Fruit fly (Drosophila melanogaster): Measurements from ENCODE around the gene Coq5.

Gene Coq5

DNA sequence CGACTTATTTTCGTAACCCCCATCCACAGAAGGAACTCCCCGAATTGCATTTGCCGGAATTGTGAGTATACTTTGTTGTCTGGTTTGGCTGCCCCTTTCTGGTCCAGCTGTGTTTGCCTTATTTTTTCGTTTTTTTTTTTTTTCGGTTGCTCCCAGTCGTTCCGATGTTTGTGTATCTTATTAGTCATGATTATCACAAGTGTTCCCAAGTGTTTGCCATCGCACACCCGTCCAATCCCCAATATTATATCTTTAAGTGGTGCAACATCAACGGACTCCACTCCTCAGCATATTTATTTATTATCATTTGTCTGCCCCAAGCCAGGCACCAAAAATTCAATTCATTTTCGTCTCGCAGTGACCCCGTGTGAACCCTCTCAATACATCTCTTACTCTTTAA is 34.9 kb upstream of the Coq5 start (continued):
- TF ChIP-seq woc (GFP tag; optimal IDR thresholded peaks at IDR 0.05) (no peak), CrebA (GFP tag; optimal IDR thresholded peaks at IDR 0.05; ENCODE audit: borderline replicate concordance) (no peak), sv (GFP tag; optimal IDR thresholded peaks at IDR 0.05) (no peak), tai (GFP tag; optimal IDR thresholded peaks at IDR 0.05) (no peak), OdsH (GFP tag; optimal IDR thresholded peaks at IDR 0.05) (peak; percentile 28), GATAd (GFP tag; optimal IDR thresholded peaks at IDR 0.05) (no peak), CG9705 (GFP tag; optimal IDR thresholded peaks at IDR 0.05) (no peak), Mio (GFP tag; optimal IDR thresholded peaks at IDR 0.05) (no peak), dl (GFP tag; optimal IDR thresholded peaks at IDR 0.05; ENCODE audit: insufficient read depth in 1 of 2, partially characterized antibody in 2 of 2) (no peak), Jra (GFP tag; optimal IDR thresholded peaks at IDR 0.05) (no peak), ey (GFP tag; optimal IDR thresholded peaks at IDR 0.05) (no peak), Vsx2 (GFP tag; optimal IDR thresholded peaks at IDR 0.05; ENCODE audit: partially characterized antibody) (no peak), Hr78 (GFP tag; optimal IDR thresholded peaks at IDR 0.05) (no peak)

DNA sequence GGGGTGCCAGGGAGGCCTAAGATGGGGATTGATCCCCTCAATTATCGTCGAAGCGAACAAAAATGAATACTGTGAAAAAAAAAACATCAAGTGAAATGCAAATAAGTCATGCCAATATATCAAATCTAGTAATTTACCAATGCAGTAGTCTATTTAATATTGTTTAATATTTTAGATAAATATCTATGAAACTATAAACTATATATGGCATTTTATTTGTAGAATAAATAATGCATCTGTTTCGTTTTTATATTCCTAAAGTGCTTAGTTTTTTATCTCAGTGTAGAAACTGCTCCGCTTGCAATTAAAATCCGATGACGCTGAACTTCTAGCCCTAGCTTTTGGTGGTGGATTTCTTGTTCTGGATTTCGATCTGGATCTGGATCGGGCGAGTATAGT is 33.9 kb upstream of the Coq5 start:
- TF ChIP-seq Dif (GFP tag; optimal IDR thresholded peaks at IDR 0.05; ENCODE audit: partially characterized antibody) (no peak), Myc (optimal IDR thresholded peaks at IDR 0.05) (no peak), brk (GFP tag; optimal IDR thresholded peaks at IDR 0.05) (no peak), lola (GFP tag; optimal IDR thresholded peaks at IDR 0.05) (no peak), Hnf4 (GFP tag; optimal IDR thresholded peaks at IDR 0.05) (no peak), Rel (GFP tag; optimal IDR thresholded peaks at IDR 0.05) (no peak), Rel (tag; optimal IDR thresholded peaks at IDR 0.05) (no peak)

DNA sequence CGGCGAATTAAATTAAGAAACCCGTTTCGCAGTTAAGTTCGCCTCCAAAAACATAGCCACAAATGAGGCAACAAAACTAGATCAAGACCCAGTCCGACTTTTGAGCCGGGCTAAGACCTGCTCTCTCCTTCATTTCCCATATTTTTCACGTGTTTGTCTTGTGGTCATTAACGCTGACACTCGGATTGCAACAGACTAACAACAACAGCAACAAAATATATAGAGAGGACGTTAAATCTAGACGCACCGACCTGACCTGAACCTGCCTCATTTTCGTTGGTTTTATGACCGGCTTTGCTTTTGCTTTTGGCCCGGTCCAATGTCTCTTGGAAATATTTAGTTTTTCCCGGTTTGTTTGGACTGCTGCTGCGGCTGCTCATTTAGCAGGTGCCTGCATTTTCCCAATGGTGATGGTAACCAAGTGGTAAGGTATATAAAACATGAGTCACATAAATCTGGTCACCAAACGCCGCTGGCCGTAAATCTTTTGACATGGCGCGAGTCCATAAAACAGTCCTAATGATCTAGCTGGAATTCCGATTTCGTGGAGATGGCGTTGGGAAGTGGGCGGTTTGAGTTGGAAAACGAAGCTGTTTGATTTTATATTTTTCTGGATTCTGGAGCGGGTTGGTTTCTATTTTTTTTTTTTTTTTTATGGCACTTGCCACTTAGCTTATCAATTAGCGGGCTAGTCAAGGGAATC is 33.3 kb upstream of the Coq5 start:
- no peak for TF ChIP-seq Myc (optimal IDR thresholded peaks at IDR 0.05)
- no peak for TF ChIP-seq Abd-B (GFP tag; optimal IDR thresholded peaks at IDR 0.05)
- no peak for TF ChIP-seq brk (GFP tag; optimal IDR thresholded peaks at IDR 0.05)
- no peak for TF ChIP-seq dl (GFP tag; optimal IDR thresholded peaks at IDR 0.05; ENCODE audit: insufficient read depth in 1 of 2, partially characterized antibody in 2 of 2)
- TF ChIP-seq OdsH (GFP tag; optimal IDR thresholded peaks at IDR 0.05) = no peak
- TF ChIP-seq HLH106 (tag; optimal IDR thresholded peaks at IDR 0.05) = no peak
- no peak for TF ChIP-seq CG32264 (GFP tag; optimal IDR thresholded peaks at IDR 0.05)
- no peak for TF ChIP-seq Hnf4 (GFP tag; optimal IDR thresholded peaks at IDR 0.05)
- TF ChIP-seq Mio (GFP tag; optimal IDR thresholded peaks at IDR 0.05) = no peak
- TF ChIP-seq N (GFP tag; optimal IDR thresholded peaks at IDR 0.05) = no peak
- TF ChIP-seq tai (GFP tag; optimal IDR thresholded peaks at IDR 0.05) = no peak
- TF ChIP-seq ey (GFP tag; optimal IDR thresholded peaks at IDR 0.05) = no peak
- no peak for TF ChIP-seq Sp1 (GFP tag; optimal IDR thresholded peaks at IDR 0.05)
- TF ChIP-seq br (GFP tag; optimal IDR thresholded peaks at IDR 0.05) = no peak
- no peak for TF ChIP-seq rgr (GFP tag; optimal IDR thresholded peaks at IDR 0.05)
- TF ChIP-seq lola (GFP tag; optimal IDR thresholded peaks at IDR 0.05) = no peak
- TF ChIP-seq CrebA (GFP tag; optimal IDR thresholded peaks at IDR 0.05; ENCODE audit: borderline replicate concordance) = no peak

DNA sequence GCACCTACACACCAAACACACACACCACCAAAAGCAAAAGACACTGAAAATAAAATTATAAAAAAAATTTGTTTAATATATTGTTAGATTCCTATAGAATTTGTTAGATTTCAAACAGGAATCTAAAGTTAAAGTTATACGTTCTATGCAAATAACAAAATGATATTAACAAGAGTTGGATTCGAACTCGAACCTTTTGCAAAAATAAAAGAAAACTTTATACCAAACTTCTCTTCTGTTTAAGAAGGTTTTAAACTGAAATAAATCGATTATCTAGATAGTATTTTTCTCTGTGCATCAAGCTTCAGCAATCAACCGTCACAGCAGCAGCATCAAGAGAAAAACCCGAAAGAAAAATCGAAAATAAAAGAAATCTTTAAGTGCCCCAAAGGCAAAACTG is 32.1 kb upstream of the Coq5 start:
- peak; percentile 14 for TF ChIP-seq h (GFP tag; optimal IDR thresholded peaks at IDR 0.05)
- peak; percentile 4 for TF ChIP-seq fru (GFP tag; optimal IDR thresholded peaks at IDR 0.05)
- TF ChIP-seq dl (GFP tag; optimal IDR thresholded peaks at IDR 0.05; ENCODE audit: insufficient read depth in 1 of 2, partially characterized antibody in 2 of 2) = no peak
- peak in 1 of 2 experiments; percentile 2 for TF ChIP-seq foxo (GFP tag; optimal IDR thresholded peaks at IDR 0.05)

DNA sequence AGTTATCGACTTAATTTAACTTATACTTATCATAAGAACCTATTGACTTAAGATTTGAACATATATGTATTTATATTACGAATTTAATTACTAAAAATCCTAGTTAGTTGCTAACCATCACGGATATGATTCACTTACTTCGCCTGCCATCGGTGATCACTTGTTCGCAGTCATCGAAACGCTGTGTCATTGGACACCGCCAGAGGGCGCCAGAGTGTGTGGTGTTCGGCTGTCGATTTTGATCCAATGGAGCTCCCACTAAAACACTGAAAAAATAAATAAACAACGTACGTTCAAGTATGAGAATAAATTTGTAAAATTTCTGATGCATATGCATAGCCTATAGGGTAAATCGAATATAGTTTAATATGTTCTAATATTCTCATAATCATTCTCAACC is 30.5 kb upstream of the Coq5 start:
- TF ChIP-seq pan (optimal IDR thresholded peaks at IDR 0.05) (no peak), Rel (GFP tag; optimal IDR thresholded peaks at IDR 0.05) (no peak), Rel (tag; optimal IDR thresholded peaks at IDR 0.05) (no peak), Dif (GFP tag; optimal IDR thresholded peaks at IDR 0.05; ENCODE audit: partially characterized antibody) (no peak), CG32264 (GFP tag; optimal IDR thresholded peaks at IDR 0.05) (no peak), HLH106 (tag; optimal IDR thresholded peaks at IDR 0.05) (no peak), brk (GFP tag; optimal IDR thresholded peaks at IDR 0.05) (no peak), fru (GFP tag; optimal IDR thresholded peaks at IDR 0.05) (no peak), sv (GFP tag; optimal IDR thresholded peaks at IDR 0.05) (no peak), Myc (optimal IDR thresholded peaks at IDR 0.05) (no peak), Dfd (GFP tag; optimal IDR thresholded peaks at IDR 0.05) (no peak), Hnf4 (GFP tag; optimal IDR thresholded peaks at IDR 0.05) (no peak)

Measured in whole organism, wandering third instar larva.